Worm (Caenorhabditis elegans) whole organism, young adult: ENCODE results near the gene clec-173.

Source experiments
- B0261.1 ChIP-seq: sonication (generic microtip); optimal IDR thresholded peaks from 2 replicates; lab custom pipeline; 2016; ENCODE audit warnings: mild to moderate bottlenecking, missing genetic modification characterization, moderate library complexity, missing compliant biosample characterization
- B0336.3 ChIP-seq: fragments of 200-800 bp; sonication (Bioruptor generic); IDR thresholded peaks from 2 replicates; pipeline ENCODE4 v1.3.6; 2022; ENCODE audit warnings: missing genetic modification characterization, missing compliant biosample characterization
- F22D6.2 ChIP-seq: sonication (generic microtip); optimal IDR thresholded peaks from 2 replicates; lab custom pipeline; 2016; ENCODE audit warnings: mild to moderate bottlenecking, missing genetic modification characterization, missing compliant biosample characterization
- F33H1.4 ChIP-seq: fragments of 200-800 bp; sonication (Bioruptor generic); IDR thresholded peaks from 2 replicates; pipeline ENCODE4 v1.3.6; 2022; ENCODE audit warnings: missing genetic modification reagents, missing genetic modification characterization, missing compliant biosample characterization
- F39B2.1 ChIP-seq: fragments of 200-800 bp; sonication (Bioruptor generic); IDR thresholded peaks from 2 replicates; pipeline ENCODE4 v1.3.6; 2022; ENCODE audit warnings: missing genetic modification reagents, missing genetic modification characterization, missing compliant biosample characterization
- F52B5.7 ChIP-seq: sonication (generic microtip); optimal IDR thresholded peaks from 2 replicates; lab custom pipeline; 2016; ENCODE audit warnings: mild to moderate bottlenecking, missing genetic modification characterization, missing compliant biosample characterization
- F55B11.4 ChIP-seq: sonication (generic microtip); optimal IDR thresholded peaks from 2 replicates; lab custom pipeline; 2016; ENCODE audit warnings: missing compliant biosample characterization, missing genetic modification characterization, borderline replicate concordance; ENCODE audit not compliant: insufficient read depth
- F57A8.1 ChIP-seq: fragments of 200-800 bp; sonication (Bioruptor generic); optimal IDR thresholded peaks from 2 replicates; lab custom pipeline; 2018; ENCODE audit warnings: mild to moderate bottlenecking, missing genetic modification characterization, moderate library complexity, missing compliant biosample characterization
- K11D2.4 ChIP-seq: fragments of 200-800 bp; sonication (Bioruptor generic); IDR thresholded peaks from 2 replicates; pipeline ENCODE4 v1.3.6; 2022; ENCODE audit warnings: missing genetic modification reagents, missing genetic modification characterization, missing compliant biosample characterization
- K12H6.12 ChIP-seq: fragments of 200-800 bp; sonication (Bioruptor generic); optimal IDR thresholded peaks from 2 replicates; lab custom pipeline; 2018; ENCODE audit warnings: mild to moderate bottlenecking, missing genetic modification characterization, missing compliant biosample characterization
- Y53F4B.3 ChIP-seq: fragments of 200-800 bp; sonication (Bioruptor generic); IDR thresholded peaks from 2 replicates; pipeline ENCODE4 v1.3.6; 2022; ENCODE audit warnings: missing genetic modification reagents, missing genetic modification characterization, missing compliant biosample characterization
- Y53G8AR.9 ChIP-seq: fragments of 200-800 bp; sonication (Bioruptor generic); conservative IDR thresholded peaks from 2 replicates; pipeline ENCODE4 v1.3.6; 2022; ENCODE audit warnings: missing genetic modification reagents, missing genetic modification characterization, missing compliant biosample characterization
- Y56A3A.18 ChIP-seq: fragments of 200-800 bp; sonication (Bioruptor generic); IDR thresholded peaks from 2 replicates; pipeline ENCODE4 v1.3.6; 2022; ENCODE audit warnings: missing genetic modification reagents, missing genetic modification characterization, missing compliant biosample characterization
- akir-1 ChIP-seq: fragments of 200-800 bp; sonication (Bioruptor generic); optimal IDR thresholded peaks from 2 replicates; lab custom pipeline; 2018; ENCODE audit warnings: mild to moderate bottlenecking, missing genetic modification characterization, moderate library complexity, missing compliant biosample characterization
- aptf-3 ChIP-seq: fragments of 200-800 bp; sonication (Bioruptor generic); IDR thresholded peaks from 2 replicates; pipeline ENCODE4 v1.3.6; 2022; ENCODE audit warnings: missing genetic modification characterization, missing compliant biosample characterization
- atf-7 ChIP-seq: sonication (generic microtip); optimal IDR thresholded peaks from 2 replicates; lab custom pipeline; 2017; ENCODE audit warnings: mild to moderate bottlenecking, missing genetic modification characterization, missing compliant biosample characterization
- ceh-27 ChIP-seq: fragments of 200-800 bp; sonication (Bioruptor generic); optimal IDR thresholded peaks from 2 replicates; lab custom pipeline; 2018; ENCODE audit warnings: mild to moderate bottlenecking, missing genetic modification characterization, moderate library complexity, missing compliant biosample characterization
- ceh-40 ChIP-seq: fragments of 200-800 bp; sonication (Bioruptor generic); IDR thresholded peaks from 2 replicates; pipeline ENCODE4 v1.3.6; 2022; ENCODE audit warnings: missing genetic modification characterization, missing compliant biosample characterization
- ceh-58 ChIP-seq: fragments of 200-800 bp; sonication (Bioruptor generic); IDR thresholded peaks from 2 replicates; pipeline ENCODE4 v1.3.6; 2022; ENCODE audit warnings: missing genetic modification characterization, missing compliant biosample characterization
- ceh-79 ChIP-seq: sonication (generic microtip); optimal IDR thresholded peaks from 2 replicates; lab custom pipeline; 2017; ENCODE audit warnings: mild to moderate bottlenecking, missing genetic modification characterization, missing compliant biosample characterization
- chd-7 ChIP-seq: sonication (generic microtip); optimal IDR thresholded peaks from 2 replicates; lab custom pipeline; 2016; ENCODE audit warnings: mild to moderate bottlenecking, missing genetic modification characterization, moderate library complexity, missing compliant biosample characterization
- die-1 ChIP-seq: sonication (generic microtip); optimal IDR thresholded peaks from 2 replicates; lab custom pipeline; 2016; ENCODE audit warnings: missing genotype, mild to moderate bottlenecking, missing genetic modification characterization, missing compliant biosample characterization
- dox-1 ChIP-seq: fragments of 200-800 bp; sonication (Bioruptor generic); IDR thresholded peaks from 2 replicates; pipeline ENCODE4 v1.3.6; 2022; ENCODE audit warnings: missing genetic modification reagents, missing genetic modification characterization, missing compliant biosample characterization
- dpff-1 ChIP-seq: sonication (generic microtip); optimal IDR thresholded peaks from 2 replicates; lab custom pipeline; 2017; ENCODE audit warnings: mild to moderate bottlenecking, missing genetic modification characterization, missing compliant biosample characterization
- egl-18 ChIP-seq: fragments of 200-800 bp; sonication (Bioruptor generic); IDR thresholded peaks from 2 replicates; pipeline ENCODE4 v1.3.6; 2022; ENCODE audit warnings: missing genetic modification reagents, missing genetic modification characterization, missing compliant biosample characterization
- egrh-3 ChIP-seq: fragments of 200-800 bp; sonication (Bioruptor generic); IDR thresholded peaks from 2 replicates; pipeline ENCODE4 v1.3.6; 2022; ENCODE audit warnings: missing genetic modification reagents, missing genetic modification characterization, missing compliant biosample characterization
- ets-4 ChIP-seq: fragments of 200-800 bp; sonication (Bioruptor generic); optimal IDR thresholded peaks from 2 replicates; lab custom pipeline; 2018; ENCODE audit warnings: mild to moderate bottlenecking, missing genetic modification characterization, missing compliant biosample characterization
- him-1 ChIP-seq: sonication (generic microtip); optimal IDR thresholded peaks from 2 replicates; lab custom pipeline; 2016; ENCODE audit warnings: missing genotype, missing genetic modification reagents, missing genetic modification characterization, missing compliant biosample characterization
- hlh-12 ChIP-seq: sonication (generic microtip); optimal IDR thresholded peaks from 2 replicates; lab custom pipeline; 2016; ENCODE audit warnings: missing genetic modification characterization, missing compliant biosample characterization
- hlh-26 ChIP-seq: fragments of 200-800 bp; sonication (Bioruptor generic); conservative IDR thresholded peaks from 2 replicates; pipeline ENCODE4 v1.3.6; 2022; ENCODE audit warnings: missing genetic modification reagents, missing genetic modification characterization, missing compliant biosample characterization
- hmg-1.2 ChIP-seq: fragments of 200-800 bp; sonication (Bioruptor generic); IDR thresholded peaks from 2 replicates; pipeline ENCODE4 v1.3.6; 2022; ENCODE audit warnings: missing genetic modification reagents, missing genetic modification characterization, missing compliant biosample characterization
- hmg-20 ChIP-seq: fragments of 200-800 bp; sonication (Bioruptor generic); IDR thresholded peaks from 2 replicates; pipeline ENCODE4 v1.3.6; 2022; ENCODE audit warnings: missing genetic modification reagents, missing genetic modification characterization, missing compliant biosample characterization
- lag-1 ChIP-seq: fragments of 200-800 bp; sonication (Bioruptor generic); IDR thresholded peaks from 2 replicates; pipeline ENCODE4 v1.3.6; 2022; ENCODE audit warnings: missing genetic modification reagents, missing genetic modification characterization, missing compliant biosample characterization
- let-607 ChIP-seq, 2 experiments: fragments of 200-800 bp in 1 of 2; sonication (Bioruptor generic) in 1 of 2; sonication (generic microtip) in 1 of 2; optimal IDR thresholded peaks; 2 replicates each; lab custom pipeline; 2016 to 2018; ENCODE audit warnings: mild to moderate bottlenecking in 2 of 2, missing compliant biosample characterization in 2 of 2, missing genetic modification characterization in 2 of 2, moderate library complexity in 2 of 2, missing genotype in 1 of 2
- mxl-1 ChIP-seq: sonication (generic microtip); optimal IDR thresholded peaks from 2 replicates; lab custom pipeline; 2016; ENCODE audit warnings: missing genetic modification characterization, missing compliant biosample characterization
- nfya-2 ChIP-seq: fragments of 200-800 bp; sonication (Bioruptor generic); IDR thresholded peaks from 2 replicates; pipeline ENCODE4 v1.3.6; 2022; ENCODE audit warnings: missing genetic modification reagents, missing genetic modification characterization, missing compliant biosample characterization
- nhr-27 ChIP-seq: fragments of 200-800 bp; sonication (Bioruptor generic); optimal IDR thresholded peaks from 2 replicates; lab custom pipeline; 2018; ENCODE audit warnings: mild to moderate bottlenecking, missing genetic modification characterization, moderate library complexity, missing compliant biosample characterization
- nhr-80 ChIP-seq: sonication (generic microtip); optimal IDR thresholded peaks from 2 replicates; lab custom pipeline; 2016; ENCODE audit warnings: missing genetic modification characterization, missing compliant biosample characterization
- pha-4 ChIP-seq: fragments of 150-350 bp; sonication (generic microtip); optimal IDR thresholded peaks from 2 replicates; lab custom pipeline; 2014; ENCODE audit warnings: missing biosample characterization, missing genetic modification reagents, missing genetic modification characterization
- rcor-1 ChIP-seq: fragments of 200-800 bp; sonication (Bioruptor generic); IDR thresholded peaks from 2 replicates; pipeline ENCODE4 v1.3.6; 2022; ENCODE audit warnings: missing genetic modification reagents, missing genetic modification characterization, missing compliant biosample characterization
- sdz-38 ChIP-seq: sonication (generic microtip); optimal IDR thresholded peaks from 2 replicates; lab custom pipeline; 2016; ENCODE audit warnings: missing genotype, missing genetic modification characterization, missing compliant biosample characterization
- snpc-1.1 ChIP-seq: sonication (generic microtip); optimal IDR thresholded peaks from 2 replicates; lab custom pipeline; 2017; ENCODE audit warnings: missing genetic modification characterization, mild to moderate bottlenecking, missing compliant biosample characterization, antibody characterized with exemption, moderate library complexity, missing genotype, missing genetic modification reagents; ENCODE audit not compliant: insufficient read depth
- snpc-4 ChIP-seq, 5 experiments: fragments of 150-350 bp in 1 of 5; sonication (generic microtip) in 4 of 5; optimal IDR thresholded peaks; 2 replicates each; lab custom pipeline; 2014 to 2018; ENCODE audit warnings: missing genetic modification characterization in 5 of 5, missing biosample characterization in 3 of 5, antibody characterized with exemption in 2 of 5, mild to moderate bottlenecking in 2 of 5, missing compliant biosample characterization in 2 of 5, missing genotype in 2 of 5, moderate library complexity in 2 of 5, missing genetic modification reagents in 1 of 5
- unc-62 ChIP-seq: fragments of 150-350 bp; optimal IDR thresholded peaks from 2 replicates; lab custom pipeline; 2014; ENCODE audit warnings: missing biosample characterization, missing genetic modification reagents, missing genetic modification characterization
- zim-3 ChIP-seq: sonication (generic microtip); optimal IDR thresholded peaks from 2 replicates; lab custom pipeline; 2017; ENCODE audit warnings: mild to moderate bottlenecking, missing genetic modification characterization, moderate library complexity, missing compliant biosample characterization
- ztf-18 ChIP-seq: sonication (generic microtip); optimal IDR thresholded peaks from 2 replicates; lab custom pipeline; 2016; ENCODE audit warnings: missing genotype, mild to moderate bottlenecking, missing genetic modification characterization, missing compliant biosample characterization
- ztf-25 ChIP-seq: fragments of 200-800 bp; sonication (Bioruptor generic); IDR thresholded peaks from 2 replicates; pipeline ENCODE4 v1.3.6; 2022; ENCODE audit warnings: missing genetic modification reagents, missing genetic modification characterization, missing compliant biosample characterization
- ztf-28 ChIP-seq: fragments of 200-800 bp; sonication (Bioruptor generic); IDR thresholded peaks from 2 replicates; pipeline ENCODE4 v1.3.6; 2022; ENCODE audit warnings: missing genetic modification reagents, missing genetic modification characterization, missing compliant biosample characterization

The clec-173 gene

DNA sequence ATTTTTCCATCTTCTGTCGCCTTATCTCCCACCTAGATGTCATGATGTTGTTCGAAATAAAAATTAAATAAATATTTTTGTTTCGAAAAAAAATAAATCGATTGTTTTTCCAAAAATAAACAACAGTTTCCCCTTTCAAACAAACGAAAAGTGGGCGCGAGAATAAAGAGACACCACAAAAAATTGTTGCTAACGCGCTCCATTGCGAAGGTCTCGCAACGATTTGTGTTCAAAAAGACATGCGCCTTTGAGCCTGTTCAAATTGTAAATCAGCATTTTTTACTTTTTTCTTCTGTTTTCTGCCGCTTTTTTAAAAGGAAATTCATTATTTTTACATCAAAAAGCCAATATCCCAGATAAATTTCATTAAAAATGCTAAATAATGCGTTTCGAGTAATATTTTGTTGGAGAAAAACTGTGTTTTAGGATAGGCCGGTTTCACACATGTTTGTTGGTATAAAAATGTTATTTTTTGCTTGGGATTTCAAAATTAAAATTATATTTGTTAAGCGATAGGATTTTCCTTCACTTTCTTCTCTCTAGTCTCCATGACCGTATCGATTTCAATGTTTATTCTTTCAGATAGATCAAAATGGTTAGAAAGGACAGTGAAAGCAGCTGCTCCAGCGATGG is 27.2 kb upstream of the clec-173 start, which contains the start of gene W08E12.7 (continued):
- TF ChIP-seq nhr-80 (tag; lab: Kevin White, UChicago) (peak; percentile 91), lag-1 (GFP tag; lab: Robert Waterston, UW) (no peak), unc-62 (GFP tag; lab: Kevin White, UChicago) (no peak), ceh-58 (GFP tag; lab: Robert Waterston, UW) (no peak), mxl-1 (tag; lab: Kevin White, UChicago) (no peak), Y53F4B.3 (peak; percentile 67), ceh-79 (no peak), rcor-1 (GFP tag; lab: Robert Waterston, UW) (peak; percentile 89), snpc-4 (GFP tag; optimal IDR thresholded peaks at IDR 0.05; lab: Kevin White, UChicago) (peak; percentile 60), snpc-4 (tag; optimal IDR thresholded peaks at IDR 0.05; lab: Kevin White, UChicago) (peak; percentile 54 to 85 (median 80)), hlh-12 (no peak), ztf-18 (tag; lab: Kevin White, UChicago) (peak; percentile 82), F52B5.7 (tag; lab: Kevin White, UChicago) (no peak), K12H6.12 (tag; lab: Kevin White, UChicago) (peak; percentile 82), Y53G8AR.9 (GFP tag; lab: Robert Waterston, UW) (peak; percentile 81; the same call in 1 of the 2 replicates), hmg-20 (GFP tag; lab: Robert Waterston, UW) (0 out of 2 replicates have a peak, but pooled peaks have one; percentile 10), pha-4 (tag; lab: Kevin White, UChicago) (peak; percentile 95), aptf-3 (no peak), hlh-26 (no peak), atf-7 (tag; lab: Kevin White, UChicago) (peak; percentile 14), him-1 (tag; lab: Kevin White, UChicago) (peak; percentile 30), ets-4 (GFP tag; lab: Kevin White, UChicago) (no peak), Y56A3A.18 (GFP tag; lab: Robert Waterston, UW) (no peak), F57A8.1 (GFP tag; lab: Kevin White, UChicago) (no peak), ztf-28 (GFP tag; lab: Robert Waterston, UW) (peak; percentile 85), B0261.1 (tag; lab: Kevin White, UChicago) (peak; percentile 18), nhr-27 (tag; lab: Kevin White, UChicago) (no peak), akir-1 (GFP tag; lab: Kevin White, UChicago) (no peak), die-1 (tag; lab: Kevin White, UChicago) (peak; percentile 45), sdz-38 (tag; lab: Kevin White, UChicago) (no peak), B0336.3 (GFP tag; lab: Robert Waterston, UW) (peak; percentile 90), ceh-27 (GFP tag; lab: Kevin White, UChicago) (peak; percentile 89), zim-3 (tag; lab: Kevin White, UChicago) (no peak), dox-1 (GFP tag; lab: Robert Waterston, UW) (peak; percentile 96), K11D2.4 (GFP tag; lab: Robert Waterston, UW) (peak; percentile 83), nfya-2 (GFP tag; lab: Robert Waterston, UW) (no peak), snpc-1.1 (tag; lab: Kevin White, UChicago) (peak; percentile 72), F55B11.4 (no peak), F22D6.2 (tag; lab: Kevin White, UChicago) (peak; percentile 55), egl-18 (no peak), dpff-1 (tag; lab: Kevin White, UChicago) (no peak), let-607 (tag; optimal IDR thresholded peaks at IDR 0.05; lab: Kevin White, UChicago) (peak; percentile 60 to 70), F33H1.4 (GFP tag; lab: Robert Waterston, UW) (peak; percentile 99), egrh-3 (no peak), ztf-25 (GFP tag; lab: Robert Waterston, UW) (0 out of 2 replicates have a peak, but pooled peaks have one; percentile 53), hmg-1.2 (GFP tag; lab: Robert Waterston, UW) (peak; percentile 86), chd-7 (tag; lab: Kevin White, UChicago) (no peak), ceh-40 (GFP tag; lab: Robert Waterston, UW) (no peak), F39B2.1 (GFP tag; lab: Robert Waterston, UW) (no peak)
